Fruit fly (Drosophila melanogaster) whole organism, prepupa: ENCODE measurements around the gene Gk1.

ENCODE experiments used
- CG10631 ChIP-seq: fragments of 200-800 bp; sonication (Bioruptor generic); optimal IDR thresholded peaks from 2 replicates; lab custom pipeline; 2016; ENCODE audit warnings: missing biosample characterization, missing genetic modification characterization
- CG10669 ChIP-seq: fragments of 200-800 bp; sonication (Bioruptor generic); optimal IDR thresholded peaks from 3 replicates; lab custom pipeline; 2018; ENCODE audit warnings: missing biosample characterization, mild to moderate bottlenecking, missing genetic modification characterization, moderate library complexity
- CG11294 ChIP-seq: fragments of 200-800 bp; sonication (Bioruptor generic); IDR thresholded peaks from 2 replicates; pipeline ENCODE4 v1.3.6; 2022; ENCODE audit warnings: missing biosample characterization, missing genetic modification characterization
- CG15336 ChIP-seq: fragments of 200-800 bp; sonication (Bioruptor generic); IDR thresholded peaks from 2 replicates; pipeline ENCODE4 v1.3.6; 2022; ENCODE audit warnings: missing biosample characterization, missing genetic modification characterization
- CG16779 ChIP-seq: fragments of 200-800 bp; sonication (Bioruptor generic); optimal IDR thresholded peaks from 3 replicates; lab custom pipeline; 2017; ENCODE audit warnings: missing biosample characterization, mild to moderate bottlenecking, missing genetic modification characterization
- CG3032 ChIP-seq: fragments of 200-800 bp; optimal IDR thresholded peaks from 2 replicates; lab custom pipeline; 2019; ENCODE audit warnings: missing biosample characterization, mild to moderate bottlenecking, missing genetic modification characterization, moderate library complexity
- CG31627 ChIP-seq: fragments of 200-800 bp; sonication (Bioruptor generic); optimal IDR thresholded peaks from 3 replicates; lab custom pipeline; 2016; ENCODE audit warnings: missing biosample characterization, missing genetic modification characterization
- CG32006 ChIP-seq: fragments of 200-800 bp; sonication (Bioruptor generic); optimal IDR thresholded peaks from 3 replicates; lab custom pipeline; 2017; ENCODE audit warnings: missing biosample characterization, mild to moderate bottlenecking, missing genetic modification characterization
- CG3919 ChIP-seq: fragments of 200-800 bp; sonication (Bioruptor generic); optimal IDR thresholded peaks from 3 replicates; lab custom pipeline; 2016; ENCODE audit warnings: missing biosample characterization, missing genetic modification characterization
- CG4318 ChIP-seq: fragments of 200-800 bp; sonication (Bioruptor generic); optimal IDR thresholded peaks from 3 replicates; lab custom pipeline; 2017; ENCODE audit warnings: missing biosample characterization, mild to moderate bottlenecking, missing genetic modification characterization
- CG6163 ChIP-seq: fragments of 200-800 bp; sonication (Bioruptor generic); IDR thresholded peaks from 3 replicates; pipeline ENCODE4 v1.3.6; 2022; ENCODE audit warnings: missing biosample characterization, missing genetic modification characterization
- CG6276 ChIP-seq: fragments of 200-800 bp; sonication (Bioruptor generic); optimal IDR thresholded peaks from 2 replicates; lab custom pipeline; 2017; ENCODE audit warnings: missing biosample characterization, mild to moderate bottlenecking, missing genetic modification characterization
- CG6792 ChIP-seq: fragments of 200-800 bp; sonication (Bioruptor generic); optimal IDR thresholded peaks from 3 replicates; lab custom pipeline; 2016; ENCODE audit warnings: missing biosample characterization, missing genetic modification characterization
- CG6808 ChIP-seq: fragments of 200-800 bp; sonication (Bioruptor generic); optimal IDR thresholded peaks from 3 replicates; lab custom pipeline; 2017; ENCODE audit warnings: missing biosample characterization, missing genetic modification characterization, mild to moderate bottlenecking, moderate library complexity, missing genetic modification reagents
- CG6854 ChIP-seq: fragments of 200-800 bp; sonication (Bioruptor generic); optimal IDR thresholded peaks from 2 replicates; lab custom pipeline; 2017; ENCODE audit warnings: missing biosample characterization, mild to moderate bottlenecking, missing genetic modification characterization
- CG7368 ChIP-seq: fragments of 200-800 bp; sonication (Bioruptor generic); optimal IDR thresholded peaks from 3 replicates; lab custom pipeline; 2016; ENCODE audit warnings: missing biosample characterization, missing genetic modification characterization
- CG8119 ChIP-seq: fragments of 200-800 bp; sonication (Bioruptor generic); IDR thresholded peaks from 3 replicates; pipeline ENCODE4 v1.3.6; 2022; ENCODE audit warnings: missing biosample characterization, missing genetic modification characterization
- CG8632 ChIP-seq: fragments of 200-800 bp; sonication (Bioruptor generic); optimal IDR thresholded peaks from 3 replicates; lab custom pipeline; 2016; ENCODE audit warnings: missing biosample characterization, missing genetic modification characterization
- CG9139 ChIP-seq: fragments of 200-800 bp; sonication (Bioruptor generic); optimal IDR thresholded peaks from 3 replicates; lab custom pipeline; 2017; ENCODE audit warnings: missing biosample characterization, mild to moderate bottlenecking, missing genetic modification characterization
- Eip93F ChIP-seq: fragments of 200-800 bp; sonication (Bioruptor generic); optimal IDR thresholded peaks from 2 replicates; lab custom pipeline; 2016; ENCODE audit warnings: missing biosample characterization, mild to moderate bottlenecking, missing genetic modification characterization
- Gug ChIP-seq: fragments of 200-800 bp; sonication (Bioruptor generic); IDR thresholded peaks from 2 replicates; pipeline ENCODE4 v1.3.6; 2022; ENCODE audit warnings: missing biosample characterization, missing genetic modification characterization
- Hr38 ChIP-seq: sonication (Bioruptor generic); optimal IDR thresholded peaks from 2 replicates; lab custom pipeline; 2016; ENCODE audit warnings: missing biosample characterization, missing genetic modification characterization
- Hr39 ChIP-seq: fragments of 200-800 bp; sonication (Bioruptor generic); optimal IDR thresholded peaks from 2 replicates; lab custom pipeline; 2016; ENCODE audit warnings: missing biosample characterization, missing genetic modification characterization
- Lpt ChIP-seq: fragments of 200-800 bp; sonication (Bioruptor generic); optimal IDR thresholded peaks from 3 replicates; lab custom pipeline; 2016; ENCODE audit warnings: missing biosample characterization, missing genetic modification characterization
- Met ChIP-seq: fragments of 200-800 bp; sonication (Bioruptor generic); optimal IDR thresholded peaks from 3 replicates; lab custom pipeline; 2016; ENCODE audit warnings: missing biosample characterization, missing genetic modification characterization
- OdsH ChIP-seq: fragments of 200-800 bp; sonication (Bioruptor generic); optimal IDR thresholded peaks from 3 replicates; lab custom pipeline; 2016; ENCODE audit warnings: missing biosample characterization, missing genetic modification characterization
- Sox102F ChIP-seq: fragments of 200-800 bp; sonication (Bioruptor generic); optimal IDR thresholded peaks from 2 replicates; lab custom pipeline; 2016; ENCODE audit warnings: missing biosample characterization, mild to moderate bottlenecking, missing genetic modification characterization
- achi ChIP-seq: fragments of 200-800 bp; sonication (Bioruptor generic); optimal IDR thresholded peaks from 3 replicates; lab custom pipeline; 2016; ENCODE audit warnings: missing biosample characterization, missing genetic modification characterization
- acj6 ChIP-seq: fragments of 200-800 bp; sonication (Bioruptor generic); optimal IDR thresholded peaks from 3 replicates; lab custom pipeline; 2016; ENCODE audit warnings: missing biosample characterization, missing genetic modification characterization
- cyc ChIP-seq: fragments of 200-800 bp; sonication (Bioruptor generic); optimal IDR thresholded peaks from 3 replicates; lab custom pipeline; 2016; ENCODE audit warnings: missing biosample characterization, missing genetic modification characterization
- eg ChIP-seq: fragments of 200-800 bp; sonication (Bioruptor generic); IDR thresholded peaks from 3 replicates; pipeline ENCODE4 v1.3.6; 2022; ENCODE audit warnings: missing biosample characterization, missing genetic modification characterization
- esn ChIP-seq: fragments of 200-800 bp; sonication (Bioruptor generic); optimal IDR thresholded peaks from 2 replicates; lab custom pipeline; 2016; ENCODE audit warnings: missing biosample characterization, mild to moderate bottlenecking, missing genetic modification characterization, moderate library complexity
- fd85E ChIP-seq: fragments of 200-800 bp; sonication (Bioruptor generic); optimal IDR thresholded peaks from 3 replicates; lab custom pipeline; 2016; ENCODE audit warnings: missing biosample characterization, missing genetic modification characterization
- fkh ChIP-seq: fragments of 200-800 bp; sonication (Bioruptor generic); optimal IDR thresholded peaks from 3 replicates; lab custom pipeline; 2017; ENCODE audit warnings: missing biosample characterization, mild to moderate bottlenecking, missing genetic modification characterization, moderate library complexity
- lz ChIP-seq: fragments of 200-800 bp; sonication (Bioruptor generic); optimal IDR thresholded peaks from 3 replicates; lab custom pipeline; 2016; ENCODE audit warnings: missing biosample characterization, missing genetic modification characterization
- net ChIP-seq: fragments of 200-800 bp; sonication (Bioruptor generic); optimal IDR thresholded peaks from 3 replicates; lab custom pipeline; 2016; ENCODE audit warnings: missing biosample characterization, missing genetic modification characterization
- pdm3 ChIP-seq: fragments of 200-800 bp; sonication (Bioruptor generic); optimal IDR thresholded peaks from 3 replicates; lab custom pipeline; 2016; ENCODE audit warnings: missing biosample characterization, missing genetic modification characterization
- salr ChIP-seq, 2 experiments: fragments of 200-800 bp; sonication (Bioruptor generic); optimal IDR thresholded peaks; 3 replicates each; lab custom pipeline; 2016 to 2018; ENCODE audit warnings: missing biosample characterization in 2 of 2, missing genetic modification characterization in 2 of 2, mild to moderate bottlenecking in 1 of 2
- spab ChIP-seq: fragments of 200-800 bp; sonication (Bioruptor generic); optimal IDR thresholded peaks from 2 replicates; lab custom pipeline; 2017; ENCODE audit warnings: missing biosample characterization, mild to moderate bottlenecking, missing genetic modification characterization, missing genetic modification reagents
- ss ChIP-seq, 2 experiments: fragments of 200-800 bp; sonication (Bioruptor generic); optimal IDR thresholded peaks; 2 replicates in 1 of 2; 3 replicates in 1 of 2; lab custom pipeline; 2017 to 2018; ENCODE audit warnings: mild to moderate bottlenecking in 2 of 2, missing biosample characterization in 2 of 2, missing genetic modification characterization in 2 of 2, moderate library complexity in 1 of 2
- svp ChIP-seq: fragments of 200-800 bp; sonication (Bioruptor generic); peaks from one replicate; lab custom pipeline; 2016; ENCODE audit warnings: missing biosample characterization, missing genetic modification characterization

The Gk1 gene

dm6 chr3L:199754-200596 lies 5.7 kb downstream of the Gk1 start, which contains the start of the genes rno and mri (continued):
- TF ChIP-seq CG15336 (GFP tag; lab: Robert Waterston, UW): peak; percentile 34; the same call in 1 of the 2 replicates
- peak; percentile 59 for TF ChIP-seq CG3919
- TF ChIP-seq CG9139 (GFP tag; lab: Kevin White, UChicago): no peak
- peak in 1 of 2 experiments; percentile 19 for TF ChIP-seq ss (GFP tag; optimal IDR thresholded peaks at IDR 0.05; lab: Kevin White, UChicago)
- TF ChIP-seq CG6854: peak; percentile 39
- peak; percentile 58 for TF ChIP-seq esn (GFP tag; lab: Kevin White, UChicago)
- TF ChIP-seq cyc (GFP tag; lab: Kevin White, UChicago): peak; percentile 32
- no peak for TF ChIP-seq CG4318 (GFP tag; lab: Kevin White, UChicago)
- TF ChIP-seq CG3032 (tag; lab: Kevin White, UChicago): peak; percentile 72

dm6 chr3L:199050-199745 lies 6.4 kb downstream of the Gk1 start:
- TF ChIP-seq fd85E (GFP tag; lab: Kevin White, UChicago) (no peak), salr (GFP tag; optimal IDR thresholded peaks at IDR 0.05; lab: Kevin White, UChicago) (peak in 1 of 2 experiments; percentile 24), eg (GFP tag; lab: Robert Waterston, UW) (peak; percentile 65), CG3032 (tag; lab: Kevin White, UChicago) (no peak), CG6276 (GFP tag; lab: Kevin White, UChicago) (no peak), CG32006 (GFP tag; lab: Kevin White, UChicago) (no peak), Gug (GFP tag; lab: Robert Waterston, UW) (peak; percentile 33; the same call in 1 of the 2 replicates), Eip93F (GFP tag; lab: Kevin White, UChicago) (no peak), CG9139 (GFP tag; lab: Kevin White, UChicago) (no peak), pdm3 (GFP tag; lab: Kevin White, UChicago) (no peak), CG16779 (tag; lab: Kevin White, UChicago) (no peak), CG31627 (GFP tag; lab: Kevin White, UChicago) (no peak), cyc (GFP tag; lab: Kevin White, UChicago) (no peak), Lpt (GFP tag; lab: Kevin White, UChicago) (peak; percentile 36), CG10669 (GFP tag; lab: Kevin White, UChicago) (no peak), acj6 (GFP tag; lab: Kevin White, UChicago) (no peak), Sox102F (GFP tag; lab: Kevin White, UChicago) (no peak), CG6163 (GFP tag; lab: Robert Waterston, UW) (peak; percentile 68)

dm6 chr3L:184251-184650 lies 21.4 kb downstream of the Gk1 start, which contains the start of the genes CG34140, Mkp and Mtch:
Gene CG34140 (minus strand): TSS chr3L:184424.
Gene Mkp (minus strand): TSS chr3L:184540.
Gene Mtch (plus strand): TSS chr3L:184626.
- TF ChIP-seq CG3032 (tag; lab: Kevin White, UChicago): peak; percentile 78
- TF ChIP-seq Lpt (GFP tag; lab: Kevin White, UChicago): peak; percentile 50
- no peak for TF ChIP-seq Hr39 (GFP tag; lab: Kevin White, UChicago)
- TF ChIP-seq CG8119 (GFP tag; lab: Robert Waterston, UW): no peak; the same call in none of the 3 replicates
- peak; percentile 37; the same call in 1 of the 2 replicates for TF ChIP-seq CG11294 (GFP tag; lab: Robert Waterston, UW)
- peak; percentile 91 for TF ChIP-seq lz
- TF ChIP-seq net: no peak
- no peak for TF ChIP-seq Met
- peak; percentile 53 for TF ChIP-seq fd85E (GFP tag; lab: Kevin White, UChicago)
- TF ChIP-seq eg (GFP tag; lab: Robert Waterston, UW): peak; percentile 78
- peak; percentile 98 for TF ChIP-seq svp (GFP tag; lab: Kevin White, UChicago)
- peak; percentile 69 for TF ChIP-seq Hr38 (GFP tag; lab: Kevin White, UChicago)
- TF ChIP-seq CG15336 (GFP tag; lab: Robert Waterston, UW): no peak
- TF ChIP-seq CG7368 (GFP tag; lab: Kevin White, UChicago): no peak
- TF ChIP-seq cyc (GFP tag; lab: Kevin White, UChicago): peak; percentile 85
- TF ChIP-seq spab (GFP tag; lab: Kevin White, UChicago): no peak
- TF ChIP-seq CG8632: peak; percentile 67
- TF ChIP-seq CG6163 (GFP tag; lab: Robert Waterston, UW): peak; percentile 81
- no peak for TF ChIP-seq CG10669 (GFP tag; lab: Kevin White, UChicago)
- no peak for TF ChIP-seq CG9139 (GFP tag; lab: Kevin White, UChicago)
- TF ChIP-seq achi (GFP tag; lab: Kevin White, UChicago): no peak
- TF ChIP-seq Sox102F (GFP tag; lab: Kevin White, UChicago): no peak
- TF ChIP-seq CG31627 (GFP tag; lab: Kevin White, UChicago): peak; percentile 89
- TF ChIP-seq Gug (GFP tag; lab: Robert Waterston, UW): peak; percentile 72
- TF ChIP-seq salr (GFP tag; optimal IDR thresholded peaks at IDR 0.05; lab: Kevin White, UChicago): no peak
- peak; percentile 90 for TF ChIP-seq esn (GFP tag; lab: Kevin White, UChicago)
- TF ChIP-seq OdsH (GFP tag; lab: Kevin White, UChicago): no peak
- no peak for TF ChIP-seq CG3919
- no peak for TF ChIP-seq fkh
- peak; percentile 84 for TF ChIP-seq CG6792 (GFP tag; lab: Kevin White, UChicago)
- no peak for TF ChIP-seq CG6276 (GFP tag; lab: Kevin White, UChicago)
- TF ChIP-seq CG6808 (GFP tag; lab: Kevin White, UChicago): no peak
- peak; percentile 85 for TF ChIP-seq CG10631 (GFP tag; lab: Kevin White, UChicago)
